Worm (Caenorhabditis elegans) whole organism, L1 larva: Measurements from ENCODE around the gene lin-49.

Experiments used
- C04F5.9 ChIP-seq: sonication (generic microtip); optimal IDR thresholded peaks from 2 replicates; lab custom pipeline; 2016; ENCODE audit warnings: missing genetic modification characterization, missing compliant biosample characterization
- C16A3.4 ChIP-seq: fragments of 150-350 bp; optimal IDR thresholded peaks from 2 replicates; lab custom pipeline; 2014; ENCODE audit warnings: missing biosample characterization, missing genetic modification characterization
- aha-1 ChIP-seq: fragments of 150-350 bp; optimal IDR thresholded peaks from 2 replicates; lab custom pipeline; 2014; ENCODE audit warnings: missing biosample characterization, missing genetic modification characterization
- aly-2 ChIP-seq: fragments of 150-350 bp; optimal IDR thresholded peaks from 2 replicates; lab custom pipeline; 2014; ENCODE audit warnings: missing biosample characterization, missing genetic modification characterization
- ama-1 ChIP-seq: fragments of 150-350 bp; optimal IDR thresholded peaks from 2 replicates; lab custom pipeline; 2014
- ceh-82 ChIP-seq, 3 experiments: fragments of 150-350 bp in 1 of 3; sonication (generic microtip) in 2 of 3; optimal IDR thresholded peaks; 2 replicates each; lab custom pipeline; 2014 to 2017; ENCODE audit warnings: missing biosample characterization in 3 of 3, missing genetic modification characterization in 3 of 3
- ceh-88 ChIP-seq: fragments of 200-800 bp; sonication (Bioruptor generic); IDR thresholded peaks from 2 replicates; pipeline ENCODE4 v1.3.6; 2022; ENCODE audit warnings: missing genetic modification characterization, missing compliant biosample characterization
- ceh-90 ChIP-seq: sonication (generic microtip); optimal IDR thresholded peaks from 2 replicates; lab custom pipeline; 2016; ENCODE audit warnings: missing genetic modification characterization, missing compliant biosample characterization
- efl-1 ChIP-seq, 4 experiments: fragments of 150-350 bp; optimal IDR thresholded peaks in 3 of 4; peaks in 1 of 4; 1 replicate in 1 of 4; 2 replicates in 3 of 4; lab custom pipeline; 2014; ENCODE audit warnings: missing biosample characterization in 2 of 4, missing genetic modification characterization in 2 of 4, missing genetic modification reagents in 2 of 4
- efl-3 ChIP-seq: fragments of 200-800 bp; sonication (Bioruptor generic); optimal IDR thresholded peaks from 2 replicates; lab custom pipeline; 2018; ENCODE audit warnings: mild to moderate bottlenecking, missing genetic modification characterization, missing compliant biosample characterization
- egl-27 ChIP-seq, 2 experiments: fragments of 150-350 bp in 1 of 2; sonication (generic microtip); optimal IDR thresholded peaks; 3 replicates each; lab custom pipeline; 2017 to 2018; ENCODE audit warnings: missing biosample characterization in 2 of 2, missing genetic modification characterization in 2 of 2, missing genetic modification reagents in 2 of 2
- elt-2 ChIP-seq: sonication (generic microtip); optimal IDR thresholded peaks from 2 replicates; lab custom pipeline; 2016; ENCODE audit warnings: missing genetic modification characterization, mild to moderate bottlenecking, inconsistent platforms, missing compliant biosample characterization, missing genetic modification reagents
- elt-3 ChIP-seq, 6 experiments: fragments of 150-350 bp in 1 of 6; sonication (generic microtip); optimal IDR thresholded peaks; 2 replicates each; lab custom pipeline; 2017 to 2018; ENCODE audit warnings: missing biosample characterization in 6 of 6, missing genetic modification characterization in 6 of 6, inconsistent platforms in 1 of 6
- grh-1 ChIP-seq: fragments of 200-800 bp; sonication (Bioruptor generic); IDR thresholded peaks from 2 replicates; pipeline ENCODE4 v1.3.6; 2022; ENCODE audit warnings: missing genetic modification reagents, missing genetic modification characterization, missing compliant biosample characterization
- hpl-2 ChIP-seq: fragments of 150-350 bp; optimal IDR thresholded peaks from 2 replicates; lab custom pipeline; 2014; ENCODE audit warnings: missing biosample characterization, missing genetic modification reagents, missing genetic modification characterization
- isw-1 ChIP-seq: fragments of 200-800 bp; sonication (Bioruptor generic); IDR thresholded peaks from 2 replicates; pipeline ENCODE4 v1.3.6; 2022; ENCODE audit warnings: missing genetic modification characterization, missing compliant biosample characterization
- lin-14 ChIP-seq: fragments of 200-800 bp; sonication (Bioruptor generic); optimal IDR thresholded peaks from 2 replicates; lab custom pipeline; 2018; ENCODE audit warnings: mild to moderate bottlenecking, missing genetic modification characterization, moderate library complexity, missing compliant biosample characterization
- lin-39 ChIP-seq: fragments of 150-350 bp; optimal IDR thresholded peaks from 2 replicates; lab custom pipeline; 2014; ENCODE audit warnings: missing biosample characterization, missing genetic modification reagents, missing genetic modification characterization
- lir-3 ChIP-seq: sonication (generic microtip); optimal IDR thresholded peaks from 2 replicates; lab custom pipeline; 2016; ENCODE audit warnings: mild to moderate bottlenecking, missing genetic modification characterization, moderate library complexity, missing compliant biosample characterization; ENCODE audit not compliant: poor library complexity
- lsy-2 ChIP-seq, 2 experiments: fragments of 150-350 bp; optimal IDR thresholded peaks; 2 replicates each; lab custom pipeline; 2014; ENCODE audit warnings: missing biosample characterization in 2 of 2, missing genetic modification characterization in 2 of 2
- mef-2 ChIP-seq: fragments of 150-350 bp; optimal IDR thresholded peaks from 2 replicates; lab custom pipeline; 2014; ENCODE audit warnings: missing biosample characterization, missing genetic modification characterization
- mep-1 ChIP-seq: fragments of 150-350 bp; optimal IDR thresholded peaks from 2 replicates; lab custom pipeline; 2014; ENCODE audit warnings: missing biosample characterization, missing genetic modification characterization
- nhr-11 ChIP-seq: fragments of 150-350 bp; optimal IDR thresholded peaks from 2 replicates; lab custom pipeline; 2014; ENCODE audit warnings: missing biosample characterization, missing genetic modification characterization
- nhr-19 ChIP-seq: fragments of 200-800 bp; sonication (Bioruptor generic); conservative IDR thresholded peaks from 2 replicates; pipeline ENCODE4 v1.3.6; 2022; ENCODE audit warnings: missing genetic modification characterization, missing compliant biosample characterization
- nhr-20 ChIP-seq: sonication (generic microtip); optimal IDR thresholded peaks from 2 replicates; lab custom pipeline; 2016; ENCODE audit warnings: mild to moderate bottlenecking, missing genetic modification characterization, missing compliant biosample characterization
- nhr-237 ChIP-seq: fragments of 150-350 bp; optimal IDR thresholded peaks from 2 replicates; lab custom pipeline; 2014; ENCODE audit warnings: missing biosample characterization, missing genetic modification characterization
- nhr-71 ChIP-seq: sonication (generic microtip); optimal IDR thresholded peaks from 2 replicates; lab custom pipeline; 2016; ENCODE audit warnings: mild to moderate bottlenecking, missing genetic modification characterization, moderate library complexity, missing compliant biosample characterization
- nhr-76 ChIP-seq: sonication (generic microtip); optimal IDR thresholded peaks from 2 replicates; lab custom pipeline; 2017; ENCODE audit warnings: missing biosample characterization, missing genetic modification characterization
- nhr-84 ChIP-seq: sonication (generic microtip); optimal IDR thresholded peaks from 2 replicates; lab custom pipeline; 2017; ENCODE audit warnings: missing biosample characterization, missing genetic modification characterization
- nhr-90 ChIP-seq: sonication (generic microtip); optimal IDR thresholded peaks from 2 replicates; lab custom pipeline; 2016; ENCODE audit warnings: mild to moderate bottlenecking, missing genetic modification characterization, missing compliant biosample characterization; ENCODE audit not compliant: poor library complexity
- pag-3 ChIP-seq: sonication (generic microtip); optimal IDR thresholded peaks from 2 replicates; lab custom pipeline; 2017; ENCODE audit warnings: missing genetic modification characterization, mild to moderate bottlenecking, missing compliant biosample characterization, antibody characterized with exemption, borderline replicate concordance; ENCODE audit not compliant: insufficient read depth
- pax-3 ChIP-seq: fragments of 200-800 bp; sonication (Bioruptor generic); optimal IDR thresholded peaks from 2 replicates; lab custom pipeline; 2018; ENCODE audit warnings: mild to moderate bottlenecking, missing genetic modification characterization, moderate library complexity, missing compliant biosample characterization
- skn-1 ChIP-seq: fragments of 150-350 bp; optimal IDR thresholded peaks from 2 replicates; lab custom pipeline; 2014; ENCODE audit warnings: missing biosample characterization, missing genetic modification characterization
- snpc-4 ChIP-seq: fragments of 150-350 bp; optimal IDR thresholded peaks from 2 replicates; lab custom pipeline; 2014; ENCODE audit warnings: missing biosample characterization, missing genetic modification characterization
- snu-23 ChIP-seq: sonication (generic microtip); optimal IDR thresholded peaks from 2 replicates; lab custom pipeline; 2016; ENCODE audit warnings: missing genetic modification characterization, missing compliant biosample characterization
- sup-37 ChIP-seq: fragments of 200-800 bp; sonication (Bioruptor generic); optimal IDR thresholded peaks from 2 replicates; lab custom pipeline; 2018; ENCODE audit warnings: mild to moderate bottlenecking, missing genetic modification characterization, missing compliant biosample characterization
- swsn-7 ChIP-seq: sonication (generic microtip); optimal IDR thresholded peaks from 2 replicates; lab custom pipeline; 2016; ENCODE audit warnings: missing genetic modification characterization, missing compliant biosample characterization
- zip-4 ChIP-seq: fragments of 200-800 bp; sonication (Bioruptor generic); optimal IDR thresholded peaks from 2 replicates; lab custom pipeline; 2018; ENCODE audit warnings: mild to moderate bottlenecking, missing genetic modification characterization, moderate library complexity, missing compliant biosample characterization
- ztf-11 ChIP-seq, 2 experiments: sonication (generic microtip); optimal IDR thresholded peaks; 2 replicates each; lab custom pipeline; 2016 to 2017; ENCODE audit warnings: missing genetic modification characterization in 2 of 2, missing biosample characterization in 1 of 2, missing compliant biosample characterization in 1 of 2
- ztf-4 ChIP-seq: fragments of 150-350 bp; optimal IDR thresholded peaks from 2 replicates; lab custom pipeline; 2014; ENCODE audit warnings: missing biosample characterization, missing genetic modification characterization

Gene lin-49

DNA sequence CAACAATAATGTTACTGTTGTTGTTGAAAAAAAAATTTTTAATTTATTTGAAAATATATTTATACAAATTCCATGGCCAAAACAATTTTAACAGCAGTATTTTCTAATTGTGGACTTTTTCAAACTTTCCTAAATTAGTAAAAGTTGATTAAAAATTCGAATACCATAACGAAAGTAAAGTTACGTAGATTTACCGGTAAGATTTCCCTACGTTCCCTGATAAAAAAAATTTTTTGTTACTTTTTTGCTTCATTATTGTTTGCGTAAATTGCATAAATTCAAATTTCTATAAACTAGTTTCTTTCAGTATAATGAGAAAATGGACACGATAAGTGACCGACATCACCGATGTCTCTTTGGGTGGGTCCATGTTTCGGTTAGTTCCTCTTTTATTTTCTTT, 11.5 kb upstream of the lin-49 start, which contains the start of gene F42A9.6:
F42A9.6 (plus strand) TSS at position 301 of the 400 bp plus-strand sequence.
- TF ChIP-seq elt-3 (tag; optimal IDR thresholded peaks at IDR 0.05; lab: Kevin White, UChicago) (no peak), egl-27 (tag; optimal IDR thresholded peaks at IDR 0.05; lab: Kevin White, UChicago) (no peak), ama-1 (lab: Kevin White, UChicago) (no peak), nhr-19 (GFP tag; lab: Robert Waterston, UW) (no peak), nhr-20 (tag; lab: Kevin White, UChicago) (no peak), snu-23 (GFP tag; lab: Kevin White, UChicago) (no peak)

DNA sequence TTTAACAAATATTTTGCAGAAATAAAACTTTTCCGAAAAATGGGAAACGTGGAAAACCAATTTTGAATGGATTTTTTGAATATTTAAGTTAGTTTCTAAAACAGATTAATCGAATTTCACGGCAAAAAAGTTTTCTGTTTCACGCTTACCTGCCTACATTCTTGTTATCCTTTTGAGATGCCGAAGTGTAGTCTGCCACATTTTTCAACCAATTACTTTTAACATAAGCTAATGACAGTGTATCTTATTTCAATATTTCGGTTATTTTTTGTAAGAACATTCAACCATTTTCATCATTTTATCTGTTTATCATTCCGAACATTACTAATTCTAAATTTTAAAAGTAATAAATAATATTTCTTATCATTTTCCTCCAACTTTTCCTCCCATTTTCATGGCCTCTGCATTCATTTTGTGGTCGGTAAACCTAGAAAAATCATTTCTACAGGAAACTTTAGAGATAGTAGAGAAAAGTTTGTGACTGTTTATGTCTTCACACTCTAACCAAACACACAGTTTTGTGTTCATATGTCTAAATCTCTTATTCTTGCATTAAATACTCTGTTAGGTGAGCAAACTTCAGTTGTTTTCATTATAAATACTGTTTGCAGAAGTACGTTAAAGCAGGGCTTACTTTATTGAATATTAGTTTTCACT, 8.5 kb upstream of the lin-49 start, which contains the start of the genes F42A9.17 and cyp-33E2:
F42A9.17 (minus strand) TSS at position 51 of the 657 bp plus-strand sequence.
cyp-33E2 (plus strand) TSS at position 449 of the 657 bp plus-strand sequence.
- peak; percentile 60 for TF ChIP-seq elt-2
- TF ChIP-seq sup-37 (GFP tag; lab: Kevin White, UChicago): no peak
- no peak for TF ChIP-seq nhr-71 (tag; lab: Kevin White, UChicago)
- peak; percentile 64 for TF ChIP-seq lin-14 (GFP tag; lab: Kevin White, UChicago)
- TF ChIP-seq nhr-90 (tag; lab: Kevin White, UChicago): no peak

DNA sequence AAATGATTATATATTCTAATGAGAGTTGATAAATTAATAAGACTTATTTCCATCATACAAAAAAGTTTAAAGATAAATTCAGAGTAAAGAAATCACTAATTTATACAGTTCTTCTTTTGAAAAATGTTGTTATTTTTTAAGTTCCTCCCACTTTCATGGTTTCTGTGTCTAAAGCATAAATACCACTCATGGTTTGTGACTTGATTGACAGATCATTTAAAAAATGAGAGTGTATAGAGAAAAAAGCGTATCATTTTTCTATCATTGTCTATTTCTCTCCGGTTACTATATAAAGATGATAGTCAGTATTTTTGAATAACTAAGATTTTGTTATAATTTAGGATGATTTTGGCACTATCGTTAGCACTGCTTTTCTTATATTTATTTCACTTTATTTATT, 5.8 kb upstream of the lin-49 start, which contains the start of gene cyp-33E3:
cyp-33E3 (plus strand) TSS at position 316 of the 400 bp plus-strand sequence.
- TF ChIP-seq ama-1 (lab: Kevin White, UChicago) (no peak), nhr-76 (tag; lab: Kevin White, UChicago) (no peak), lsy-2 (tag; optimal IDR thresholded peaks at IDR 0.05; lab: Kevin White, UChicago) (no peak), lin-14 (GFP tag; lab: Kevin White, UChicago) (peak; percentile 24), elt-2 (no peak), pax-3 (no peak), ztf-4 (tag; lab: Kevin White, UChicago) (no peak), efl-1 (optimal IDR thresholded peaks at IDR 0.05; lab: Kevin White, UChicago) (no peak), efl-1 (GFP tag; optimal IDR thresholded peaks at IDR 0.05 in 1 of 2; lab: Kevin White, UChicago) (peak in 1 of 2 experiments; percentile 11), efl-3 (GFP tag; lab: Kevin White, UChicago) (no peak), ceh-88 (GFP tag; lab: Robert Waterston, UW) (no peak), mef-2 (tag; lab: Kevin White, UChicago) (no peak), hpl-2 (no peak)

- TF ChIP-seq aha-1 (tag; lab: Kevin White, UChicago) (no peak), pag-3 (tag; lab: Kevin White, UChicago) (no peak), nhr-84 (no peak), nhr-237 (tag; lab: Kevin White, UChicago) (no peak), grh-1 (no peak), nhr-20 (tag; lab: Kevin White, UChicago) (no peak), zip-4 (GFP tag; lab: Kevin White, UChicago) (no peak)
Observed at ce11 chrIV:8615314-8615713, 5.2 kb upstream of the lin-49 start.

- TF ChIP-seq isw-1 (GFP tag; lab: Robert Waterston, UW) (no peak), nhr-11 (tag; lab: Kevin White, UChicago) (no peak), ztf-11 (tag; optimal IDR thresholded peaks at IDR 0.05; lab: Kevin White, UChicago) (no peak), ztf-4 (tag; lab: Kevin White, UChicago) (no peak), ceh-88 (GFP tag; lab: Robert Waterston, UW) (no peak), egl-27 (tag; optimal IDR thresholded peaks at IDR 0.05; lab: Kevin White, UChicago) (no peak), swsn-7 (no peak), lin-39 (no peak), aly-2 (no peak), mep-1 (tag; lab: Kevin White, UChicago) (no peak), C16A3.4 (no peak), skn-1 (tag; lab: Kevin White, UChicago) (no peak), lsy-2 (tag; optimal IDR thresholded peaks at IDR 0.05; lab: Kevin White, UChicago) (no peak), ceh-90 (no peak), C04F5.9 (tag; lab: Kevin White, UChicago) (no peak), lir-3 (no peak), snpc-4 (tag; lab: Kevin White, UChicago) (no peak), ceh-82 (tag; optimal IDR thresholded peaks at IDR 0.05; lab: Kevin White, UChicago) (no peak)
- TF ChIP-seq, all 84 proteins: peak for 0
Observed at ce11 chrIV:8617047-8617446, 3.4 kb upstream of the lin-49 start, which contains the start of the genes F42A9.7 and F42A9.3. F42A9.7 (minus strand) TSS chrIV:8617147. F42A9.3 (plus strand) TSS chrIV:8617260.
